Fruit fly (Drosophila melanogaster) whole organism, prepupa: ENCODE measurements around the gene Hsp60C.

Experiments
- Blimp-1 ChIP-seq: fragments of 200-800 bp; sonication (Bioruptor generic); optimal IDR thresholded peaks from 3 replicates; lab custom pipeline; 2017; ENCODE audit warnings: missing biosample characterization, missing genetic modification characterization, mild to moderate bottlenecking, moderate library complexity, missing genetic modification reagents
- CG10631 ChIP-seq: fragments of 200-800 bp; sonication (Bioruptor generic); optimal IDR thresholded peaks from 2 replicates; lab custom pipeline; 2016; ENCODE audit warnings: missing biosample characterization, missing genetic modification characterization
- CG11902 ChIP-seq: fragments of 200-800 bp; sonication (Bioruptor generic); optimal IDR thresholded peaks from 3 replicates; lab custom pipeline; 2016; ENCODE audit warnings: missing biosample characterization, missing genetic modification characterization
- CG15336 ChIP-seq: fragments of 200-800 bp; sonication (Bioruptor generic); IDR thresholded peaks from 2 replicates; pipeline ENCODE4 v1.3.6; 2022; ENCODE audit warnings: missing biosample characterization, missing genetic modification characterization
- CG31627 ChIP-seq: fragments of 200-800 bp; sonication (Bioruptor generic); optimal IDR thresholded peaks from 3 replicates; lab custom pipeline; 2016; ENCODE audit warnings: missing biosample characterization, missing genetic modification characterization
- Ets96B ChIP-seq: fragments of 200-800 bp; optimal IDR thresholded peaks from 2 replicates; lab custom pipeline; 2019; ENCODE audit warnings: missing biosample characterization, mild to moderate bottlenecking, missing genetic modification characterization, moderate library complexity
- Lpt ChIP-seq: fragments of 200-800 bp; sonication (Bioruptor generic); optimal IDR thresholded peaks from 3 replicates; lab custom pipeline; 2016; ENCODE audit warnings: missing biosample characterization, missing genetic modification characterization
- Met ChIP-seq: fragments of 200-800 bp; sonication (Bioruptor generic); optimal IDR thresholded peaks from 3 replicates; lab custom pipeline; 2016; ENCODE audit warnings: missing biosample characterization, missing genetic modification characterization
- Smox ChIP-seq: fragments of 200-800 bp; sonication (Bioruptor generic); optimal IDR thresholded peaks from 3 replicates; lab custom pipeline; 2016; ENCODE audit warnings: missing biosample characterization, missing genetic modification characterization
- Sox15 ChIP-seq: fragments of 200-800 bp; sonication (Bioruptor generic); optimal IDR thresholded peaks from 3 replicates; lab custom pipeline; 2016; ENCODE audit warnings: missing biosample characterization, missing genetic modification characterization
- acj6 ChIP-seq: fragments of 200-800 bp; sonication (Bioruptor generic); optimal IDR thresholded peaks from 3 replicates; lab custom pipeline; 2016; ENCODE audit warnings: missing biosample characterization, missing genetic modification characterization
- spab ChIP-seq: fragments of 200-800 bp; sonication (Bioruptor generic); optimal IDR thresholded peaks from 2 replicates; lab custom pipeline; 2017; ENCODE audit warnings: missing biosample characterization, mild to moderate bottlenecking, missing genetic modification characterization, missing genetic modification reagents

- TF ChIP-seq Smox (GFP tag; lab: Kevin White, UChicago), result no peak
- no peak for TF ChIP-seq CG31627 (GFP tag; lab: Kevin White, UChicago)
- no peak for TF ChIP-seq CG15336 (GFP tag; lab: Robert Waterston, UW)
- no peak for TF ChIP-seq Met (GFP tag; lab: Kevin White, UChicago)
- no peak for TF ChIP-seq CG11902
- no peak for TF ChIP-seq spab (GFP tag; lab: Kevin White, UChicago)
- no peak for TF ChIP-seq Ets96B
- no peak for TF ChIP-seq Sox15 (GFP tag; lab: Kevin White, UChicago)
- TF ChIP-seq Blimp-1, result no peak
- TF ChIP-seq CG10631 (GFP tag; lab: Kevin White, UChicago), result no peak
- no peak for TF ChIP-seq Lpt
- TF ChIP-seq acj6 (GFP tag; lab: Kevin White, UChicago), result no peak
These were observed 15.6 kb downstream of the Hsp60C start, which contains the start of gene CG12511 for dm6 chr2L:5678282-5678681.
